Worm (Caenorhabditis elegans): ENCODE results near the gene C08B6.6.

ce11 chrV:10173653-10174052 lies 50.2 kb downstream of the C08B6.6 start, which contains the start of gene egl-3:
- no peak for TF ChIP-seq dao-5 (tag; optimal IDR thresholded peaks at IDR 0.05)
- no peak for TF ChIP-seq W03F9.2 (tag; optimal IDR thresholded peaks at IDR 0.05)
- no peak for TF ChIP-seq him-1 (tag; optimal IDR thresholded peaks at IDR 0.05)
